Worm (Caenorhabditis elegans): Measurements from ENCODE around the gene F43G6.10.

Gene F43G6.10

DNA sequence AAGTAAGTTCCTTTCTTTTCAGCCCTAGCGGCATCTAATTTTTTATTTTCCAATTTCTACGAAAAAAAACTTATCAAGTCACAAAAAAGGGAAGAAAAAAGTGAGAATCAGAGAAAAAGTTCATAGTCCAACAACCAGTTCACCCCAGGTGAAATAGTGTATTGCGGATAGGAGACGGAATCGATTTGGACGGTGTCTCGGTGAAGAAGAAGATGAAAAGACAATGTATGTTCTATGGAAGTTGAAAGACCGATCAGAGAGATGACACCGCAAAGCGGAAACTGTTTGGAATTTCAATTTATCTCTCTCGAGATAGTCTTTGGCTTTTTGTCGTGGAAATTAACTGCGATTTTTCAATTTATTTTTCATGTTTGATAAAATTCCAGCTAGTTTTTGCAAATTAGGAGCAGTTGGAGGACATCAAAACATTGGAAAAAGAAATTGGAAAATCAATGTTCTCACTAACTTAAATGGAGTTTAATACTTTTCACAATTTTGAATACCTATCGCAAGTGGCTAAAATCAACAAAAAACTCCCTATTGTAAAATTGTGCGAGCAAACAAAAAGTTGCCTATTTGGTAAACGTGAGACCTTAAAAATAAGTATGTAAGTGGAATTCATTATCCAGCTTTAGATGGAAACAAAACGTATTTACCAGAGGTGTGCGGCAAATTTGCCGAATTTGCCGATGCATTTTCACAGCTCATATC lies 43.2 kb downstream of the F43G6.10 start (continued):
- TF ChIP-seq ceh-16 (tag; optimal IDR thresholded peaks at IDR 0.05) (no peak), nhr-129 (tag; optimal IDR thresholded peaks at IDR 0.05) (no peak), fos-1 (tag; optimal IDR thresholded peaks at IDR 0.05) (no peak), unc-62 (GFP tag; optimal IDR thresholded peaks at IDR 0.05) (no peak), C34F6.9 (tag; optimal IDR thresholded peaks at IDR 0.05) (no peak)

DNA sequence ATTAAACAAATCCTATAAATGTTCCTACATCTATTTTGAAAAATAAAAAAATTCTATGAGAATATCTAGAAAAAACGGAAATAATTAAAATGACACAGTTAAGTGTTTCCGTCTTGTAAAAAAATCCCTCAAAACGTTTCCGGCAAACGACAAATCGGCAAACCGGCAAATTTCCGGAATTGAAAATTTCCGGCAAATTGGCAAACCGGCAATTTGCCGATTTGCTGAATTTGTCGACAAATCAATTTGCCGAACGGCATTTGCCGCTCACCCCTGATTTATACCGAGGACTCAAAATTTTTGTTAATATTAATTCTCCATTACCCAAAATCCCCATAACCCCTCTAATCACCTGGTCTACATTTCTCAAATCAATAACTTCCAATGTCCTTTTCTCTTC lies 44.0 kb downstream of the F43G6.10 start:
- TF ChIP-seq nhr-23 (tag; optimal IDR thresholded peaks at IDR 0.05) (no peak), unc-39 (tag; optimal IDR thresholded peaks at IDR 0.05) (no peak), ztf-11 (tag; optimal IDR thresholded peaks at IDR 0.05) (no peak), nhr-25 (tag; optimal IDR thresholded peaks at IDR 0.05) (no peak)

DNA sequence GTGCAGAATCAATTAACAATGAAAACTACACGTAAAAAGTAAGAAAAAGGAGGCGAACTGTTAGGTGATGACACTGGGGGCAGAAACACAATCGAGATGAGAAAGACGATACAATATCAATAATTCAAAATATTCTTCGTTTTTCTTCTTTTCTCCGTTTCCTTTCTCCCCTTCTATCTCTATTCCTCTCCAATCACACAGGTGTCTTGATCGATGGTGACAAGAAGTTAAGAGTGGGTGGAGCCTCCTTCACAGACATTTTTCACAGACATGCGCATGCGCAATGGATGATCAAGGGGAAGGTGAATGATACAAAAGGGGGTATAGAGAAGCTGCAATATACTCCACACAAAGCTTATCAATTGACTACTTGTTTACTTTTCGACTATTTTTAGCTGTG lies 45.6 kb downstream of the F43G6.10 start:
- TF ChIP-seq unc-39 (tag; optimal IDR thresholded peaks at IDR 0.05) (no peak), ceh-16 (tag; optimal IDR thresholded peaks at IDR 0.05) (no peak), nhr-237 (tag; optimal IDR thresholded peaks at IDR 0.05) (no peak), ama-1 (optimal IDR thresholded peaks at IDR 0.05) (no peak)

ce11 chrII:11856361-11856760 lies 47.2 kb downstream of the F43G6.10 start, which contains the start of gene clh-1:
clh-1 (minus strand) TSS chrII:11856461.
- TF ChIP-seq blmp-1 (tag; optimal IDR thresholded peaks at IDR 0.05; ENCODE audit: insufficient read depth): no peak
- no peak for TF ChIP-seq nhr-21 (tag; optimal IDR thresholded peaks at IDR 0.05)
- TF ChIP-seq unc-55 (GFP tag; optimal IDR thresholded peaks at IDR 0.05): no peak
- no peak for TF ChIP-seq mdl-1 (tag; optimal IDR thresholded peaks at IDR 0.05)
- no peak for TF ChIP-seq dmd-4 (tag; optimal IDR thresholded peaks at IDR 0.05)
- TF ChIP-seq ceh-16 (tag; optimal IDR thresholded peaks at IDR 0.05): no peak
- TF ChIP-seq unc-62 (GFP tag; optimal IDR thresholded peaks at IDR 0.05): no peak
- no peak for TF ChIP-seq fos-1 (tag; optimal IDR thresholded peaks at IDR 0.05)
- TF ChIP-seq nhr-12 (tag; optimal IDR thresholded peaks at IDR 0.05): no peak
- no peak for TF ChIP-seq sem-4 (tag; optimal IDR thresholded peaks at IDR 0.05)
- no peak for TF ChIP-seq ceh-82 (tag; optimal IDR thresholded peaks at IDR 0.05)
- TF ChIP-seq nhr-77 (tag; optimal IDR thresholded peaks at IDR 0.05): no peak
- no peak for TF ChIP-seq snpc-4 (tag; optimal IDR thresholded peaks at IDR 0.05)
- no peak for TF ChIP-seq mab-5 (tag; optimal IDR thresholded peaks at IDR 0.05)

- TF ChIP-seq fos-1 (tag; optimal IDR thresholded peaks at IDR 0.05): peak; percentile 26
- no peak for TF ChIP-seq nhr-10 (tag; optimal IDR thresholded peaks at IDR 0.05)
- TF ChIP-seq C34F6.9 (tag; optimal IDR thresholded peaks at IDR 0.05): no peak
- TF ChIP-seq gmeb-1 (tag; optimal IDR thresholded peaks at IDR 0.05): peak; percentile 11
- no peak for TF ChIP-seq ama-1 (optimal IDR thresholded peaks at IDR 0.05)
- TF ChIP-seq unc-62 (GFP tag; optimal IDR thresholded peaks at IDR 0.05): no peak
- TF ChIP-seq nhr-12 (tag; optimal IDR thresholded peaks at IDR 0.05): no peak
- no peak for TF ChIP-seq nhr-129 (tag; optimal IDR thresholded peaks at IDR 0.05)
These were observed 50.7 kb downstream of the F43G6.10 start for ce11 chrII:11859833-11860232.

Measured in whole organism, L2 larva.